Worm (Caenorhabditis elegans) whole organism, L4/young adult: ENCODE measurements around the gene C06H2.2.

Source experiments
- W03F9.2 ChIP-seq: fragments of 150-350 bp; optimal IDR thresholded peaks from 2 replicates; lab custom pipeline; 2014; ENCODE audit warnings: missing biosample characterization, missing genetic modification characterization
- dao-5 ChIP-seq: sonication (generic microtip); optimal IDR thresholded peaks from 2 replicates; lab custom pipeline; 2016; ENCODE audit warnings: missing genotype, missing genetic modification characterization, moderate library complexity, missing compliant biosample characterization
- him-1 ChIP-seq: sonication (generic microtip); optimal IDR thresholded peaks from 2 replicates; lab custom pipeline; 2016; ENCODE audit warnings: missing genotype, missing genetic modification reagents, missing genetic modification characterization, missing compliant biosample characterization

- no peak for TF ChIP-seq W03F9.2
- TF ChIP-seq him-1 = no peak
- no peak for TF ChIP-seq dao-5 (tag; lab: Kevin White, UChicago)
These were observed 41.3 kb upstream of the C06H2.2 start for ce11 chrV:11083691-11084090.
